Worm (Caenorhabditis elegans) whole organism, young adult: Measurements from ENCODE around the gene ceh-54.

Experiments
- B0261.1 ChIP-seq: sonication (generic microtip); optimal IDR thresholded peaks from 2 replicates; lab custom pipeline; 2016; ENCODE audit warnings: mild to moderate bottlenecking, missing genetic modification characterization, moderate library complexity, missing compliant biosample characterization
- C06A6.2 ChIP-seq: fragments of 200-800 bp; sonication (Bioruptor generic); conservative IDR thresholded peaks from 2 replicates; pipeline ENCODE4 v1.3.6; 2022; ENCODE audit warnings: missing genetic modification characterization, missing compliant biosample characterization
- F22D6.2 ChIP-seq: sonication (generic microtip); optimal IDR thresholded peaks from 2 replicates; lab custom pipeline; 2016; ENCODE audit warnings: mild to moderate bottlenecking, missing genetic modification characterization, missing compliant biosample characterization
- F37B4.10 ChIP-seq: fragments of 200-800 bp; sonication (Bioruptor generic); IDR thresholded peaks from 2 replicates; pipeline ENCODE4 v1.3.6; 2022; ENCODE audit warnings: missing genetic modification characterization, missing compliant biosample characterization
- F52B5.7 ChIP-seq: sonication (generic microtip); optimal IDR thresholded peaks from 2 replicates; lab custom pipeline; 2016; ENCODE audit warnings: mild to moderate bottlenecking, missing genetic modification characterization, missing compliant biosample characterization
- F57A8.1 ChIP-seq: fragments of 200-800 bp; sonication (Bioruptor generic); optimal IDR thresholded peaks from 2 replicates; lab custom pipeline; 2018; ENCODE audit warnings: mild to moderate bottlenecking, missing genetic modification characterization, moderate library complexity, missing compliant biosample characterization
- K11D2.4 ChIP-seq: fragments of 200-800 bp; sonication (Bioruptor generic); IDR thresholded peaks from 2 replicates; pipeline ENCODE4 v1.3.6; 2022; ENCODE audit warnings: missing genetic modification reagents, missing genetic modification characterization, missing compliant biosample characterization
- K12H6.12 ChIP-seq: fragments of 200-800 bp; sonication (Bioruptor generic); optimal IDR thresholded peaks from 2 replicates; lab custom pipeline; 2018; ENCODE audit warnings: mild to moderate bottlenecking, missing genetic modification characterization, missing compliant biosample characterization
- T26A5.8 ChIP-seq: sonication (generic microtip); optimal IDR thresholded peaks from 2 replicates; lab custom pipeline; 2016; ENCODE audit warnings: missing genetic modification characterization, missing compliant biosample characterization
- Y53G8AR.9 ChIP-seq: fragments of 200-800 bp; sonication (Bioruptor generic); conservative IDR thresholded peaks from 2 replicates; pipeline ENCODE4 v1.3.6; 2022; ENCODE audit warnings: missing genetic modification reagents, missing genetic modification characterization, missing compliant biosample characterization
- attf-5 ChIP-seq: fragments of 200-800 bp; sonication (Bioruptor generic); optimal IDR thresholded peaks from 2 replicates; lab custom pipeline; 2018; ENCODE audit warnings: mild to moderate bottlenecking, missing genetic modification characterization, missing compliant biosample characterization
- cebp-1 ChIP-seq, 2 experiments: fragments of 200-800 bp in 1 of 2; sonication (Bioruptor generic) in 1 of 2; sonication (generic microtip) in 1 of 2; IDR thresholded peaks in 1 of 2; optimal IDR thresholded peaks in 1 of 2; 2 replicates each; pipeline versions ENCODE4 v1.3.6 to Lab custom; 2017 to 2022; ENCODE audit warnings: missing compliant biosample characterization in 2 of 2, missing genetic modification characterization in 2 of 2, mild to moderate bottlenecking in 1 of 2, missing genetic modification reagents in 1 of 2, moderate library complexity in 1 of 2
- ceh-100 ChIP-seq: fragments of 200-800 bp; sonication (Bioruptor generic); IDR thresholded peaks from 2 replicates; pipeline ENCODE4 v1.3.6; 2022; ENCODE audit warnings: missing genetic modification reagents, missing genetic modification characterization, missing compliant biosample characterization
- ceh-40 ChIP-seq: fragments of 200-800 bp; sonication (Bioruptor generic); IDR thresholded peaks from 2 replicates; pipeline ENCODE4 v1.3.6; 2022; ENCODE audit warnings: missing genetic modification characterization, missing compliant biosample characterization
- egrh-3 ChIP-seq: fragments of 200-800 bp; sonication (Bioruptor generic); IDR thresholded peaks from 2 replicates; pipeline ENCODE4 v1.3.6; 2022; ENCODE audit warnings: missing genetic modification reagents, missing genetic modification characterization, missing compliant biosample characterization
- fkh-3 ChIP-seq: sonication (generic microtip); optimal IDR thresholded peaks from 2 replicates; lab custom pipeline; 2016; ENCODE audit warnings: mild to moderate bottlenecking, missing genetic modification characterization, missing compliant biosample characterization
- him-1 ChIP-seq: sonication (generic microtip); optimal IDR thresholded peaks from 2 replicates; lab custom pipeline; 2016; ENCODE audit warnings: missing genotype, missing genetic modification reagents, missing genetic modification characterization, missing compliant biosample characterization
- hlh-26 ChIP-seq: fragments of 200-800 bp; sonication (Bioruptor generic); conservative IDR thresholded peaks from 2 replicates; pipeline ENCODE4 v1.3.6; 2022; ENCODE audit warnings: missing genetic modification reagents, missing genetic modification characterization, missing compliant biosample characterization
- hsf-1 ChIP-seq: fragments of 200-800 bp; sonication (Bioruptor generic); IDR thresholded peaks from 2 replicates; pipeline ENCODE4 v1.3.6; 2022; ENCODE audit warnings: missing genetic modification reagents, missing genetic modification characterization, missing compliant biosample characterization
- lin-26 ChIP-seq: fragments of 200-800 bp; sonication (Bioruptor generic); IDR thresholded peaks from 2 replicates; pipeline ENCODE4 v1.3.6; 2022; ENCODE audit warnings: missing genetic modification reagents, missing genetic modification characterization, missing compliant biosample characterization
- lin-35 ChIP-seq, 3 experiments: fragments of 150-350 bp in 2 of 3; sonication (generic microtip) in 1 of 3; optimal IDR thresholded peaks; 2 replicates each; lab custom pipeline; 2014 to 2018; ENCODE audit warnings: missing biosample characterization in 3 of 3, missing genetic modification characterization in 3 of 3, missing genetic modification reagents in 3 of 3
- lir-1 ChIP-seq: fragments of 200-800 bp; sonication (Bioruptor generic); conservative IDR thresholded peaks from 2 replicates; pipeline ENCODE4 v1.3.6; 2022; ENCODE audit warnings: missing genetic modification reagents, missing genetic modification characterization, missing compliant biosample characterization
- lsl-1 ChIP-seq: fragments of 200-800 bp; sonication (Bioruptor generic); optimal IDR thresholded peaks from 2 replicates; lab custom pipeline; 2018; ENCODE audit warnings: mild to moderate bottlenecking, missing genetic modification characterization, moderate library complexity, missing compliant biosample characterization
- madf-6 ChIP-seq: fragments of 200-800 bp; sonication (Bioruptor generic); IDR thresholded peaks from 2 replicates; pipeline ENCODE4 v1.3.6; 2022; ENCODE audit warnings: missing genetic modification reagents, missing genetic modification characterization, missing compliant biosample characterization
- nhr-27 ChIP-seq: fragments of 200-800 bp; sonication (Bioruptor generic); optimal IDR thresholded peaks from 2 replicates; lab custom pipeline; 2018; ENCODE audit warnings: mild to moderate bottlenecking, missing genetic modification characterization, moderate library complexity, missing compliant biosample characterization
- nhr-80 ChIP-seq: sonication (generic microtip); optimal IDR thresholded peaks from 2 replicates; lab custom pipeline; 2016; ENCODE audit warnings: missing genetic modification characterization, missing compliant biosample characterization
- pha-4 ChIP-seq: fragments of 150-350 bp; sonication (generic microtip); optimal IDR thresholded peaks from 2 replicates; lab custom pipeline; 2014; ENCODE audit warnings: missing biosample characterization, missing genetic modification reagents, missing genetic modification characterization
- snpc-1.1 ChIP-seq: sonication (generic microtip); optimal IDR thresholded peaks from 2 replicates; lab custom pipeline; 2017; ENCODE audit warnings: missing genetic modification characterization, mild to moderate bottlenecking, missing compliant biosample characterization, antibody characterized with exemption, moderate library complexity, missing genotype, missing genetic modification reagents; ENCODE audit not compliant: insufficient read depth
- snpc-4 ChIP-seq, 5 experiments: fragments of 150-350 bp in 1 of 5; sonication (generic microtip) in 4 of 5; optimal IDR thresholded peaks; 2 replicates each; lab custom pipeline; 2014 to 2018; ENCODE audit warnings: missing genetic modification characterization in 5 of 5, missing biosample characterization in 3 of 5, antibody characterized with exemption in 2 of 5, mild to moderate bottlenecking in 2 of 5, missing compliant biosample characterization in 2 of 5, missing genotype in 2 of 5, moderate library complexity in 2 of 5, missing genetic modification reagents in 1 of 5
- somi-1 ChIP-seq: fragments of 200-800 bp; sonication (Bioruptor generic); optimal IDR thresholded peaks from 2 replicates; lab custom pipeline; 2018; ENCODE audit warnings: mild to moderate bottlenecking, missing genetic modification characterization, missing compliant biosample characterization
- unc-62 ChIP-seq: fragments of 150-350 bp; optimal IDR thresholded peaks from 2 replicates; lab custom pipeline; 2014; ENCODE audit warnings: missing biosample characterization, missing genetic modification reagents, missing genetic modification characterization
- zfh-2 ChIP-seq: fragments of 200-800 bp; sonication (Bioruptor generic); conservative IDR thresholded peaks from 2 replicates; pipeline ENCODE4 v1.3.6; 2022; ENCODE audit warnings: missing genetic modification reagents, missing genetic modification characterization, missing compliant biosample characterization
- ztf-18 ChIP-seq: sonication (generic microtip); optimal IDR thresholded peaks from 2 replicates; lab custom pipeline; 2016; ENCODE audit warnings: missing genotype, mild to moderate bottlenecking, missing genetic modification characterization, missing compliant biosample characterization

Gene ceh-54

DNA sequence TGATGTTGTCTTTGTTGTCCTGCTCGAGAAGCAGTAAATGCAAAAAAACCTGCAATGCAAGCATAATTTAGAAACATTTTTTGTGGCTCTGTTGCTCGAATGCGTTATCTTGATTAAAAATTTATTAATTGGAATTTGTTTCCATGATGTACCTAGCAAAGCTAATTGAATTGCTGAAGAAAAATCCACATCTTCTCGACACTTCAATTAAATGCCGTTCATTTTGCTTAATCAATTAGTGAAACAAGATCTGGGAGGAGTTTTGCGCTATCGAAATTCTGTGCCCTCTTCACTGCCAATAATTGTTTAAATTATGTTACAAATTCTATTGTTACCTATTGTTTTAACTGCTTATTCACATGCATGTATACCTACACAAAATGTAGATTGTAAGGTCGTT lies 18.2 kb downstream of the ceh-54 start, which contains the start of gene T25B2.3:
Gene T25B2.3 (plus strand): TSS at position 301 of the 400 bp plus-strand sequence.
- TF ChIP-seq snpc-4 (GFP tag; optimal IDR thresholded peaks at IDR 0.05; lab: Kevin White, UChicago), result no peak
- TF ChIP-seq snpc-4 (tag; optimal IDR thresholded peaks at IDR 0.05; lab: Kevin White, UChicago), result no peak
- no peak for TF ChIP-seq hsf-1 (GFP tag; lab: Robert Waterston, UW)
- no peak for TF ChIP-seq cebp-1 (GFP tag; IDR thresholded peaks at IDR 0.05; lab: Robert Waterston, UW)
- no peak for TF ChIP-seq cebp-1 (tag; optimal IDR thresholded peaks at IDR 0.05; lab: Kevin White, UChicago)
- no peak for TF ChIP-seq fkh-3 (tag; lab: Kevin White, UChicago)
- no peak for TF ChIP-seq lsl-1
- TF ChIP-seq F37B4.10, result no peak
- TF ChIP-seq ztf-18 (tag; lab: Kevin White, UChicago), result no peak
- no peak for TF ChIP-seq nhr-80 (tag; lab: Kevin White, UChicago)

- TF ChIP-seq madf-6 (GFP tag; lab: Robert Waterston, UW) (no peak), him-1 (no peak), somi-1 (GFP tag; lab: Kevin White, UChicago) (no peak), attf-5 (GFP tag; lab: Kevin White, UChicago) (no peak), F57A8.1 (GFP tag; lab: Kevin White, UChicago) (no peak), unc-62 (GFP tag; lab: Kevin White, UChicago) (no peak), B0261.1 (tag; lab: Kevin White, UChicago) (no peak), K12H6.12 (no peak)
Observed at ce11 chrX:6173656-6174055, 20.4 kb downstream of the ceh-54 start, which contains the start of gene T25B2.1. Gene T25B2.1, plus strand, starts transcription at chrX:6173956.

ce11 chrX:6169252-6169651 lies 24.8 kb downstream of the ceh-54 start, which contains the start of gene T25B2.2:
Gene T25B2.2, plus strand, starts transcription at chrX:6169643.
- peak; percentile 80 for TF ChIP-seq nhr-80 (tag; lab: Kevin White, UChicago)
- no peak for TF ChIP-seq C06A6.2 (GFP tag; lab: Robert Waterston, UW)

ce11 chrX:6167376-6167775 lies 26.7 kb downstream of the ceh-54 start:
- no peak for TF ChIP-seq pha-4 (tag; lab: Kevin White, UChicago)
- TF ChIP-seq nhr-80 (tag; lab: Kevin White, UChicago), result peak; percentile 30

- no peak for TF ChIP-seq lin-35 (GFP tag; optimal IDR thresholded peaks at IDR 0.05; lab: Kevin White, UChicago)
- no peak for TF ChIP-seq lin-26 (GFP tag; lab: Robert Waterston, UW)
- TF ChIP-seq egrh-3 (GFP tag; lab: Robert Waterston, UW), result peak; percentile 27; the same call in 1 of the 2 replicates
- no peak for TF ChIP-seq ceh-40 (GFP tag; lab: Robert Waterston, UW)
- peak; percentile 72 for TF ChIP-seq zfh-2
- TF ChIP-seq F22D6.2 (tag; lab: Kevin White, UChicago), result no peak
- TF ChIP-seq, all 124 proteins: peak for 2
Observed at ce11 chrX:6162037-6162436, 32.0 kb downstream of the ceh-54 start.

DNA sequence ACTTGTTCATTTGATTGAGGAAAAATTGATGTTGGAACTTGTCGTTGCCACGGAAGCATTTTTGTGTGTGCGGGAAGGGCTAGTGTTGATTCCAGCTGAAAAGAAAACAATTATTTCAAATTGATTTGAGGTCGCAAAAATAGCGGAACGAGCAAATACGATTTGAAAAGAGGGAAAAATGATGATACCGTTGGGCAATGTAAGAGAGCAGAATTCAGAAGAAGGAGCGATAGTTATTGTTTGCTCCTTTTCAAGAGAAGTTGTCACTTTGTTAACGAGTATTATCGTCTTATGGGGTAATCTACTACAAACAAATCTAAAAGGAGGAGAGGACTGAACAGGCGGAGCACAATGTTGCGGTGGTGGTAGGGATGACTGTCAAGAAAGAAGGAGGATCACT lies 33.6 kb downstream of the ceh-54 start, which contains the start of gene odd-2:
Gene odd-2 (minus strand): TSS at position 101 of the 400 bp plus-strand sequence.
- TF ChIP-seq him-1, result no peak

DNA sequence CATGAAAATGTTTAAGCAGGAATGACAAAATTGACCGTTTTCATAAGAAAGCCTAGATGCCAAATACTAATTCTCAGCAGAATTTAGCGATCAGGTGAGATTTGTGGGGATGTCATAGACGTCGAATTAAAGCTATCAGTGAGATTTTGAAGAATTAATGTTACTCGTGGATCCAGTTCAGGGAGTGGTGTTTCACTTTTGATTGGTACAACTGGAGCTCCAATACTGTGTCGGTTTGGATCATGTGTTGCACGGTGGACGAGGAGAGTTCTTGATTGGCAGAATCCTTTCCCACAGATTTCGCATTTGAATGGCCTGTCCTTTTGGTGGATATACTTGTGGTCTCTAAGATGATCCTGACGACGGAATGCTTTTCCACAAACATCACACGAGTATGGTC lies 34.5 kb downstream of the ceh-54 start:
- no peak for TF ChIP-seq Y53G8AR.9 (GFP tag; lab: Robert Waterston, UW)
- TF ChIP-seq lir-1 (GFP tag; lab: Robert Waterston, UW), result no peak
- TF ChIP-seq T26A5.8 (tag; lab: Kevin White, UChicago), result no peak
- TF ChIP-seq ceh-100 (GFP tag; lab: Robert Waterston, UW), result no peak
- no peak for TF ChIP-seq nhr-27 (tag; lab: Kevin White, UChicago)
- TF ChIP-seq snpc-1.1 (tag; lab: Kevin White, UChicago), result no peak
- TF ChIP-seq F52B5.7, result no peak
- TF ChIP-seq hlh-26 (GFP tag; lab: Robert Waterston, UW), result no peak
- no peak for TF ChIP-seq K11D2.4 (GFP tag; lab: Robert Waterston, UW)
